Worm (Caenorhabditis elegans): ENCODE data around the gene uggt-1.

uggt-1 gene

DNA sequence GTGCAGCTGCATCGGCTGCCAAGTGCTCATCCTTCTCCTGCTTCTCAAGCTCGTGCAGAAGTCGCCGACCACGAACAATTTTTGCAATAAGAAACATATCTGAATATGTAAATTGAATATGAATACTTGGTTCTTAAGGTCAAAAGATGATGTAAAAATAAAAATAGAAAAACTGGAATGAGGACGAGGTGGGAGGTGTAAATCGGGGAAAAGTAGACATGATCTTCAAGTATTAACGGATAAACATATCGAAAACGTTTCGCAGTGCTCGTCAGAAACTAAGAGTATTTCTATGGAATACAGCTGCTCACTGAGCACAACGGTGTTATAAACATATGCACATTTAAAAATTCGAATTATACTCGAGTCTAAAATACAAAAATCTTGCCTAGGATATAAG is 39.3 kb upstream of the uggt-1 start, which contains the start of gene glb-16:
Gene glb-16 (minus strand): TSS at position 101 of the 400 bp plus-strand sequence.
- TF ChIP-seq pqm-1 (tag; optimal IDR thresholded peaks at IDR 0.05) (no peak), syd-9 (tag; optimal IDR thresholded peaks at IDR 0.05) (no peak), ceh-45 (GFP tag; IDR thresholded peaks at IDR 0.05) (no peak), ceh-6 (GFP tag; optimal IDR thresholded peaks at IDR 0.05) (no peak), ref-2 (tag; optimal IDR thresholded peaks at IDR 0.05) (no peak), pros-1 (tag; optimal IDR thresholded peaks at IDR 0.05) (no peak), unc-3 (GFP tag; conservative IDR thresholded peaks at IDR 0.05) (no peak), unc-3 (tag; optimal IDR thresholded peaks at IDR 0.05) (no peak), ama-1 (optimal IDR thresholded peaks at IDR 0.05) (no peak), unc-42 (tag; optimal IDR thresholded peaks at IDR 0.05) (no peak), ceh-24 (tag; optimal IDR thresholded peaks at IDR 0.05) (no peak), eyg-1 (tag; optimal IDR thresholded peaks at IDR 0.05) (no peak)

DNA sequence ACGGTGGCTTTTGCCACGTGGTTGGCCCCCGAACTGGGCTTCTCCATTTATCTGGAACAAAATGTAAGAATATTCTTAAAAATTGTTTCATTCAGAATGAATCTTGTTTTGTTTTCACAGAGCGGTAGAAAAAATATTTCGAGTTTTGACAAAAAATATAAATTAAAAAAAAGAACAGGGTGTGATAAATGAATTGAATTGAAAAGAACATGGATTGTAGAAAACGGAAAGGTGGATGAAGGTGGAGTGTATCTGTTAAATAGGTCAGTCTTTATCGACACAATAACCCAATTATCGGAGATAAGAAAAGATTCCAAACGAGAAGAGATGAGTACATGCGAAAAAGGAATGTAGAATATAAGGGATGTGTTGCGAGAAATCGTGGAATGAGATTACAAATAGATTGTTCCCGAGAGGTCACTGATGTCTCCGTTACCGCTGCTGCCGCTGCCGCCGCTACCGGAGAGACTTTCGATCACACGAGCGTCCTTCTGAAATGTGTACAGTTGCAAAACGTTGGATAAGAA is 37.0 kb upstream of the uggt-1 start, which contains the start of gene dpy-7:
Gene dpy-7 (minus strand): TSS at position 51 of the 527 bp plus-strand sequence.
- no peak for TF ChIP-seq ceh-14 (tag; optimal IDR thresholded peaks at IDR 0.05)
- TF ChIP-seq sox-4 (tag; optimal IDR thresholded peaks at IDR 0.05): no peak
- no peak for TF ChIP-seq pag-3 (tag; optimal IDR thresholded peaks at IDR 0.05; ENCODE audit: borderline replicate concordance)
- TF ChIP-seq tbx-7 (tag; optimal IDR thresholded peaks at IDR 0.05): no peak

DNA sequence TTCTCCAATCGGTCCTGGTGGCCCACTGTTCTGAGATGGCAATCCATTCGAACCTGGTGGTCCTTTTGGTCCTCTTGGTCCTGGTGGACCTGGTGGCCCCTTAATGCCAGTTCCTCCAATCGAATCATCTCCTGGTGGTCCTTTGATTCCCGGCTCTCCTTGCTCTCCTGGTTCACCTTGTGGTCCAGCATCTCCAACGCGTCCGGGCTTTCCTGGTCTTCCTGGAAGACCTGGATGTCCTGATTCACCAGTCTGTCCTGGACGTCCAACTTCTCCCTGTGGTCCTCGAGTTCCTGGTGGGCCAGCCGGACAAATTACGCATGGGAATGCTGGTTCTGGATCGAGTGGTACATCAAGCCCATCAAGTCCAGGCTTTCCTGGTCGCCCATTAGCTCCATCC is 36.1 kb upstream of the uggt-1 start:
- TF ChIP-seq ceh-9 (tag; optimal IDR thresholded peaks at IDR 0.05): peak; percentile 19
- TF ChIP-seq fkh-6 (tag; optimal IDR thresholded peaks at IDR 0.05): no peak
- peak; percentile 43 for TF ChIP-seq hlh-6 (tag; optimal IDR thresholded peaks at IDR 0.05)

DNA sequence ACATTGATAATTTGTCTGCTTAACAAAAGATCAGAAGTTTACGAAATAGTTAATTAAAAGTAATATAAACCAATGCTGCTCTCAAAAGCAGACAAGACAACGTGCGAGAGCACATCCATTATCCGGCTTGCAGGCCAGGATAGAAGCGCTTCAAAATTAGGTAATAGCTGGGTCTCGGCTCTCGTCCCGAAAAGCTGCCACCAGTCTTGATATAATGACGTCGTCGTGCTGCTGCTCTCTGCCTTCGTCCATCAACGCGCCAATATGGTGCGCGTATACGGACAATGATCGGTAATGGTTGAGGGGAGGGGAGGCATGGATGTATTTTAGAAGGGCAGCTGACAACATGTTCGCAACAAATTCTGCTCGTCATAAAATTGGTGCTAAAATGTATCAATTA is 33.7 kb upstream of the uggt-1 start:
- TF ChIP-seq K09A11.1 (tag; optimal IDR thresholded peaks at IDR 0.05; ENCODE audit: insufficient read depth): no peak

DNA sequence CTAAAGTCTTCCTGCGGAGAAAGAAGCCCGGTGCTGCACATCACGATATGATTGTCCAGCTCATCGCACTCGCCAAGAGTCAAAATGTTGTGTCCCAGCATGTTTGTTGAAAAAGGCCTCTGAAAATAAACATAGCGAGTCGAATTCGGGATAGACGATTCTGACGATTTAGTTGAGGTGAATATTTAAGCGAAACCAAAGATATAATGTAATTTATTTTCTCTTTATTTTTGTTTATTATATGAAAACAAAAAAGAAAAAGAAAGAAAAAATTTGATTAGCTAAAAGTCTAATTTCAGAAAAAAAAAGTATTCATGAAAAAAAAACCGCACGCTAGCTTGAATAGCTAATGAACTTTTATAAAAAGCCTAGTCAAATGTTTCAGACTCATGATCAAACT is 31.9 kb upstream of the uggt-1 start, which contains the start of gene ceh-14:
Gene ceh-14 (minus strand): TSS at position 101 of the 400 bp plus-strand sequence.
- TF ChIP-seq ceh-24 (tag; optimal IDR thresholded peaks at IDR 0.05) (no peak), syd-9 (tag; optimal IDR thresholded peaks at IDR 0.05) (no peak), pag-3 (tag; optimal IDR thresholded peaks at IDR 0.05; ENCODE audit: borderline replicate concordance) (no peak), ets-4 (tag; optimal IDR thresholded peaks at IDR 0.05) (no peak), hlh-30 (tag; optimal IDR thresholded peaks at IDR 0.05; ENCODE audit: insufficient read depth) (no peak), mec-3 (tag; optimal IDR thresholded peaks at IDR 0.05; ENCODE audit: borderline replicate concordance) (no peak), unc-55 (GFP tag; optimal IDR thresholded peaks at IDR 0.05) (no peak), sox-4 (tag; optimal IDR thresholded peaks at IDR 0.05) (no peak), pat-9 (tag; optimal IDR thresholded peaks at IDR 0.05) (no peak), ceh-19 (GFP tag; optimal IDR thresholded peaks at IDR 0.05) (no peak), unc-86 (tag; optimal IDR thresholded peaks at IDR 0.05) (no peak), ceh-18 (tag; optimal IDR thresholded peaks at IDR 0.05) (no peak), Y22D7AL.16 (tag; optimal IDR thresholded peaks at IDR 0.05) (no peak), ceh-22 (tag; optimal IDR thresholded peaks at IDR 0.05) (no peak), ahr-1 (tag; optimal IDR thresholded peaks at IDR 0.05) (no peak)

DNA sequence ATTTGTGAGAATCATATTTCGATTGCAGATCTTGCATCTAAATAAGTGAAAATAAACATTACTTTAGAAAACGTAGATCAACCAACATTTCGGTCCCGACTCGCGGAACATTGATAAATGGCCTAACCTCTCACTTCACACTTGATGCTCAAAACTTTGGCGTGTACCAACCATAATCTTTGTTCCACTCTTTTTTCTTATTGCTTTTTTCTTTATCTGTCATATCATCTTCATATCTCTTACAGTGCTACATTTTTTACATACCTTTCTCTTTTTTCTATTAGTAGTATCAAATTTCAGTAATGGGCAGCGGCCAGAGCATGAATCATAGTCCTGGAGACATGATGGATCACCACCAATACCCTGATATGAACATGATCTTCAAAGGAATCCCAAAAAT is 24.5 kb upstream of the uggt-1 start, which contains the start of gene F46C8.3:
Gene F46C8.3 (plus strand): TSS at position 301 of the 400 bp plus-strand sequence.
- TF ChIP-seq lin-11 (tag; optimal IDR thresholded peaks at IDR 0.05): no peak
- TF ChIP-seq F13H6.1 (tag; optimal IDR thresholded peaks at IDR 0.05): no peak
